Fruit fly (Drosophila melanogaster) whole organism, embryonic: ENCODE data around the gene CG33282.

Experiments
- Adf1 ChIP-seq: fragments of 200-800 bp; sonication (Bioruptor generic); IDR thresholded peaks from 2 replicates; pipeline ENCODE4 v1.3.6; 2022; ENCODE audit warnings: missing biosample characterization, missing genetic modification characterization
- Awh ChIP-seq: fragments of 200-800 bp; sonication (Bioruptor generic); IDR thresholded peaks from 2 replicates; pipeline ENCODE4, ENCODE4 v1.3.6; 2022; ENCODE audit warnings: missing biosample characterization, missing genetic modification characterization
- B-H2 ChIP-seq: fragments of 200-800 bp; sonication (Bioruptor generic); optimal IDR thresholded peaks from 2 replicates; lab custom pipeline; 2018; ENCODE audit warnings: missing biosample characterization, mild to moderate bottlenecking, missing genetic modification characterization
- CG10462 ChIP-seq: fragments of 200-800 bp; sonication (Bioruptor generic); optimal IDR thresholded peaks from 2 replicates; lab custom pipeline; 2016; ENCODE audit warnings: missing biosample characterization, missing genetic modification characterization
- CG11695 ChIP-seq: fragments of 200-800 bp; sonication (Bioruptor generic); IDR thresholded peaks from 3 replicates; pipeline ENCODE4 v1.3.6; 2022; ENCODE audit warnings: missing biosample characterization, missing genetic modification characterization
- CG12155 ChIP-seq: fragments of 200-800 bp; sonication (Bioruptor generic); optimal IDR thresholded peaks from 3 replicates; lab custom pipeline; 2016; ENCODE audit warnings: missing biosample characterization, missing genetic modification characterization
- CG13296 ChIP-seq: fragments of 200-800 bp; sonication (Bioruptor generic); optimal IDR thresholded peaks from 3 replicates; lab custom pipeline; 2018; ENCODE audit warnings: missing biosample characterization, mild to moderate bottlenecking, missing genetic modification characterization
- CG13894 ChIP-seq: fragments of 200-800 bp; sonication (Bioruptor generic); optimal IDR thresholded peaks from 3 replicates; lab custom pipeline; 2018; ENCODE audit warnings: missing biosample characterization, mild to moderate bottlenecking, missing genetic modification characterization, moderate library complexity
- CG14050 ChIP-seq: fragments of 200-800 bp; sonication (Bioruptor generic); IDR thresholded peaks from 3 replicates; pipeline ENCODE4 v1.3.6; 2022; ENCODE audit warnings: missing biosample characterization, missing genetic modification characterization
- CG14710 ChIP-seq: fragments of 200-800 bp; sonication (Bioruptor generic); optimal IDR thresholded peaks from 3 replicates; lab custom pipeline; 2019; ENCODE audit warnings: missing biosample characterization, mild to moderate bottlenecking, missing genetic modification characterization, moderate library complexity
- CG14965 ChIP-seq: fragments of 200-800 bp; sonication (Bioruptor generic); optimal IDR thresholded peaks from 2 replicates; lab custom pipeline; 2016; ENCODE audit warnings: missing biosample characterization, missing genetic modification characterization, borderline replicate concordance
- CG15011 ChIP-seq: fragments of 200-800 bp; sonication (Bioruptor generic); optimal IDR thresholded peaks from 3 replicates; lab custom pipeline; 2018; ENCODE audit warnings: missing biosample characterization, mild to moderate bottlenecking, missing genetic modification characterization
- CG15514 ChIP-seq: fragments of 200-800 bp; sonication (Bioruptor generic); optimal IDR thresholded peaks from 3 replicates; lab custom pipeline; 2017; ENCODE audit warnings: missing biosample characterization, missing genetic modification characterization, mild to moderate bottlenecking, moderate library complexity, missing genetic modification reagents
- CG16863 ChIP-seq: fragments of 200-800 bp; sonication (Bioruptor generic); optimal IDR thresholded peaks from 3 replicates; lab custom pipeline; 2016; ENCODE audit warnings: missing biosample characterization, missing genetic modification characterization
- CG2199 ChIP-seq: fragments of 200-800 bp; sonication (Bioruptor generic); IDR thresholded peaks from 3 replicates; pipeline ENCODE4 v1.3.6; 2022; ENCODE audit warnings: missing biosample characterization, missing genetic modification characterization
- CG3065 ChIP-seq: fragments of 200-800 bp; sonication (Bioruptor generic); optimal IDR thresholded peaks from 2 replicates; lab custom pipeline; 2016; ENCODE audit warnings: missing biosample characterization, missing genetic modification characterization
- CG6272 ChIP-seq: fragments of 200-800 bp; sonication (Bioruptor generic); IDR thresholded peaks from 2 replicates; pipeline ENCODE4 v1.3.6; 2022; ENCODE audit warnings: missing biosample characterization, missing genetic modification characterization
- CG6813 ChIP-seq: fragments of 200-800 bp; sonication (Bioruptor generic); optimal IDR thresholded peaks from 2 replicates; lab custom pipeline; 2017; ENCODE audit warnings: missing biosample characterization, missing genetic modification characterization, mild to moderate bottlenecking, moderate library complexity, missing genetic modification reagents
- CG8478 ChIP-seq: fragments of >200 bp; optimal IDR thresholded peaks from 2 replicates; lab custom pipeline; 2018
- CG8924 ChIP-seq: fragments of 200-800 bp; optimal IDR thresholded peaks from 3 replicates; lab custom pipeline; 2019; ENCODE audit warnings: missing biosample characterization, mild to moderate bottlenecking, missing genetic modification characterization, moderate library complexity
- CG9215 ChIP-seq: fragments of 200-800 bp; sonication (Bioruptor generic); IDR thresholded peaks from 2 replicates; pipeline ENCODE4 v1.3.6; 2022; ENCODE audit warnings: missing biosample characterization, missing genetic modification characterization
- CG9797 ChIP-seq: fragments of 200-800 bp; sonication (Bioruptor generic); optimal IDR thresholded peaks from 3 replicates; lab custom pipeline; 2018; ENCODE audit warnings: missing biosample characterization, mild to moderate bottlenecking, missing genetic modification characterization
- HHEX ChIP-seq: fragments of 200-800 bp; sonication (Bioruptor generic); optimal IDR thresholded peaks from 3 replicates; lab custom pipeline; 2017; ENCODE audit warnings: missing biosample characterization, mild to moderate bottlenecking, missing genetic modification characterization, missing genetic modification reagents
- HLH3B ChIP-seq: fragments of 200-800 bp; sonication (Bioruptor generic); IDR thresholded peaks from 2 replicates; pipeline ENCODE4 v1.3.6; 2022; ENCODE audit warnings: missing biosample characterization, missing genetic modification characterization
- Hr51 ChIP-seq, 2 experiments: fragments of 200-800 bp; sonication (Bioruptor generic); optimal IDR thresholded peaks; 2 replicates in 1 of 2; 3 replicates in 1 of 2; lab custom pipeline; 2016 to 2018; ENCODE audit warnings: missing biosample characterization in 2 of 2, missing genetic modification characterization in 2 of 2, mild to moderate bottlenecking in 1 of 2, moderate library complexity in 1 of 2
- Jarid2 ChIP-seq: fragments of 200-800 bp; sonication (Bioruptor generic); optimal IDR thresholded peaks from 3 replicates; lab custom pipeline; 2017; ENCODE audit warnings: mild to moderate bottlenecking, missing biosample characterization, missing genetic modification reagents, missing genetic modification characterization
- Kr ChIP-seq: fragments of 200-800 bp; sonication (Bioruptor generic); optimal IDR thresholded peaks from 2 replicates; lab custom pipeline; 2017; ENCODE audit warnings: missing biosample characterization, mild to moderate bottlenecking, missing genetic modification characterization
- MESR4 ChIP-seq: fragments of 200-800 bp; sonication (Bioruptor generic); optimal IDR thresholded peaks from 2 replicates; lab custom pipeline; 2018; ENCODE audit warnings: missing biosample characterization, mild to moderate bottlenecking, missing genetic modification characterization, moderate library complexity
- Mes4 ChIP-seq: fragments of 200-800 bp; sonication (Bioruptor generic); optimal IDR thresholded peaks from 2 replicates; lab custom pipeline; 2016; ENCODE audit warnings: missing biosample characterization, missing genetic modification characterization
- Sry-β ChIP-seq: fragments of 200-800 bp; sonication (Bioruptor generic); optimal IDR thresholded peaks from 2 replicates; lab custom pipeline; 2018; ENCODE audit warnings: missing biosample characterization, mild to moderate bottlenecking, missing genetic modification characterization, moderate library complexity
- ap ChIP-seq: fragments of 200-800 bp; sonication (Bioruptor generic); IDR thresholded peaks from 2 replicates; pipeline ENCODE4 v1.3.6; 2022; ENCODE audit warnings: missing biosample characterization, missing genetic modification characterization
- ash1 ChIP-seq: fragments of 200-800 bp; sonication (Bioruptor generic); optimal IDR thresholded peaks from 2 replicates; lab custom pipeline; 2018; ENCODE audit warnings: missing biosample characterization, mild to moderate bottlenecking, missing genetic modification characterization
- btn ChIP-seq: fragments of 200-800 bp; sonication (Bioruptor generic); optimal IDR thresholded peaks from 2 replicates; lab custom pipeline; 2016; ENCODE audit warnings: missing biosample characterization, missing genetic modification characterization
- crc ChIP-seq: fragments of 200-800 bp; sonication (Bioruptor generic); optimal IDR thresholded peaks from 2 replicates; lab custom pipeline; 2016; ENCODE audit warnings: missing biosample characterization, missing genetic modification characterization
- exex ChIP-seq: fragments of 200-800 bp; sonication (Bioruptor generic); optimal IDR thresholded peaks from 4 replicates; lab custom pipeline; 2018; ENCODE audit warnings: missing biosample characterization, mild to moderate bottlenecking, missing genetic modification characterization, moderate library complexity
- fd102C ChIP-seq: fragments of 200-800 bp; sonication (Bioruptor generic); optimal IDR thresholded peaks from 2 replicates; lab custom pipeline; 2018; ENCODE audit warnings: missing biosample characterization, mild to moderate bottlenecking, missing genetic modification characterization, moderate library complexity
- fru ChIP-seq: fragments of >200 bp; optimal IDR thresholded peaks from 2 replicates; lab custom pipeline; 2017
- gcm2 ChIP-seq: fragments of 200-800 bp; sonication (Bioruptor generic); optimal IDR thresholded peaks from 2 replicates; lab custom pipeline; 2016; ENCODE audit warnings: missing biosample characterization, missing genetic modification characterization
- grn ChIP-seq: fragments of 200-800 bp; sonication (Bioruptor generic); optimal IDR thresholded peaks from 3 replicates; lab custom pipeline; 2017; ENCODE audit warnings: missing biosample characterization, missing genetic modification characterization
- ind ChIP-seq: fragments of 200-800 bp; sonication (Bioruptor generic); optimal IDR thresholded peaks from 3 replicates; lab custom pipeline; 2016; ENCODE audit warnings: missing biosample characterization, missing genetic modification characterization
- maf-S ChIP-seq: fragments of 200-800 bp; sonication (Bioruptor generic); optimal IDR thresholded peaks from 2 replicates; lab custom pipeline; 2016; ENCODE audit warnings: missing biosample characterization, missing genetic modification characterization
- nerfin-1 ChIP-seq: fragments of 200-800 bp; sonication (Bioruptor generic); optimal IDR thresholded peaks from 3 replicates; lab custom pipeline; 2019; ENCODE audit warnings: missing biosample characterization, mild to moderate bottlenecking, missing genetic modification characterization, moderate library complexity
- nmo ChIP-seq: fragments of 200-800 bp; sonication (Bioruptor generic); optimal IDR thresholded peaks from 2 replicates; lab custom pipeline; 2018; ENCODE audit warnings: missing biosample characterization, mild to moderate bottlenecking, missing genetic modification characterization, moderate library complexity
- otp ChIP-seq: fragments of 200-800 bp; sonication (Bioruptor generic); IDR thresholded peaks from 3 replicates; pipeline ENCODE4, ENCODE4 v1.3.6; 2022; ENCODE audit warnings: missing biosample characterization, missing genetic modification characterization
- psq ChIP-seq: fragments of 200-800 bp; sonication (Bioruptor generic); optimal IDR thresholded peaks from 2 replicates; lab custom pipeline; 2017; ENCODE audit warnings: missing biosample characterization, missing genetic modification characterization
- run ChIP-seq: fragments of 200-800 bp; sonication (Bioruptor generic); optimal IDR thresholded peaks from 3 replicates; lab custom pipeline; 2018; ENCODE audit warnings: missing biosample characterization, mild to moderate bottlenecking, missing genetic modification characterization
- sc ChIP-seq, 3 experiments: fragments of >200 bp in 2 of 3; fragments of 200-800 bp in 1 of 3; sonication (Bioruptor generic) in 1 of 3; optimal IDR thresholded peaks; 2 replicates in 2 of 3; 3 replicates in 1 of 3; lab custom pipeline; 2017; ENCODE audit warnings: mild to moderate bottlenecking in 1 of 3, missing biosample characterization in 1 of 3, missing genetic modification characterization in 1 of 3, missing genetic modification reagents in 1 of 3
- scrt ChIP-seq: fragments of 200-800 bp; sonication (Bioruptor generic); optimal IDR thresholded peaks from 2 replicates; lab custom pipeline; 2018; ENCODE audit warnings: missing biosample characterization, mild to moderate bottlenecking, missing genetic modification characterization, moderate library complexity

The CG33282 gene

dm6 chr2L:3302958-3303842 lies 24.5 kb upstream of the CG33282 start, which contains the start of gene CG9663 (continued):
- peak; percentile 8 for TF ChIP-seq Kr (GFP tag; lab: Kevin White, UChicago)
- peak; percentile 48 for TF ChIP-seq CG13894
- TF ChIP-seq MESR4 (GFP tag; lab: Kevin White, UChicago): no peak
- peak; percentile 40; the same call in 1 of the 2 replicates for TF ChIP-seq HLH3B
- no peak for TF ChIP-seq fd102C (GFP tag; lab: Kevin White, UChicago)
- peak; percentile 49; the same call in 1 of the 2 replicates for TF ChIP-seq Awh (GFP tag; lab: Robert Waterston, UW)
- no peak for TF ChIP-seq CG14965
- no peak for TF ChIP-seq B-H2 (GFP tag; lab: Kevin White, UChicago)
- TF ChIP-seq CG9797 (GFP tag; lab: Kevin White, UChicago): peak; percentile 78
- peak; percentile 87 for TF ChIP-seq grn (GFP tag; lab: Kevin White, UChicago)
- TF ChIP-seq CG13296: peak; percentile 43
- no peak for TF ChIP-seq CG10462 (GFP tag; lab: Kevin White, UChicago)
- TF ChIP-seq sc (optimal IDR thresholded peaks at IDR 0.05; lab: Kevin White, UChicago): no peak
- no peak for TF ChIP-seq sc (GFP tag; optimal IDR thresholded peaks at IDR 0.05; lab: Kevin White, UChicago)
- peak; percentile 24 for TF ChIP-seq run (tag; lab: Kevin White, UChicago)
- no peak for TF ChIP-seq CG6272
- TF ChIP-seq psq: no peak
- TF ChIP-seq Adf1 (GFP tag; lab: Robert Waterston, UW): no peak
- TF ChIP-seq CG14710 (tag; lab: Kevin White, UChicago): peak; percentile 77
- TF ChIP-seq crc (GFP tag; lab: Kevin White, UChicago): no peak
- no peak for TF ChIP-seq ind
- TF ChIP-seq CG8924: peak; percentile 22
- peak; percentile 88; the same call in 2 of the 3 replicates for TF ChIP-seq CG2199 (GFP tag; lab: Robert Waterston, UW)
- peak; percentile 51 for TF ChIP-seq gcm2 (GFP tag; lab: Kevin White, UChicago)
- TF ChIP-seq CG15011 (GFP tag; lab: Kevin White, UChicago): no peak
- no peak for TF ChIP-seq CG6813 (GFP tag; lab: Kevin White, UChicago)
- 0 out of 3 replicates have a peak, but pooled peaks have one; percentile 9 for TF ChIP-seq CG11695 (GFP tag; lab: Robert Waterston, UW)
- TF ChIP-seq nerfin-1 (tag; lab: Kevin White, UChicago): peak; percentile 27
- no peak for TF ChIP-seq CG3065 (GFP tag; lab: Kevin White, UChicago)
- TF ChIP-seq CG16863 (GFP tag; lab: Kevin White, UChicago): no peak
- no peak for TF ChIP-seq maf-S (GFP tag; lab: Kevin White, UChicago)
- TF ChIP-seq CG8478 (lab: Kevin White, UChicago): no peak
- peak; percentile 17 for TF ChIP-seq nmo (GFP tag; lab: Kevin White, UChicago)
- TF ChIP-seq Sry-β (GFP tag; lab: Kevin White, UChicago): no peak
- no peak for TF ChIP-seq HHEX (GFP tag; lab: Kevin White, UChicago)
- peak; percentile 99 for TF ChIP-seq CG9215 (GFP tag; lab: Robert Waterston, UW)
- TF ChIP-seq exex (tag; lab: Kevin White, UChicago): peak; percentile 86
- TF ChIP-seq btn (GFP tag; lab: Kevin White, UChicago): no peak
- TF ChIP-seq CG12155 (GFP tag; lab: Kevin White, UChicago): no peak
- TF ChIP-seq otp (GFP tag; lab: Robert Waterston, UW): no peak; the same call in 2 of the 3 replicates
- peak; percentile 37 for TF ChIP-seq scrt
- TF ChIP-seq Hr51 (GFP tag; optimal IDR thresholded peaks at IDR 0.05; lab: Kevin White, UChicago): no peak
- TF ChIP-seq CG14050 (GFP tag; lab: Robert Waterston, UW): 0 out of 3 replicates have a peak, but pooled peaks have one; percentile 9
- peak; percentile 3 for TF ChIP-seq Mes4
- no peak for TF ChIP-seq fru
- TF ChIP-seq CG15514 (GFP tag; lab: Kevin White, UChicago): peak; percentile 35
- no peak for TF ChIP-seq ap
- peak; percentile 13 for TF ChIP-seq ash1
- peak; percentile 82 for TF ChIP-seq Jarid2 (GFP tag; lab: Kevin White, UChicago)
